Fruit fly (Drosophila melanogaster) whole organism, adult: ENCODE data around the gene CG43156.

Experiments used
- CG11617 ChIP-seq: fragments of 200-800 bp; sonication (Bioruptor generic); optimal IDR thresholded peaks from 2 replicates; lab custom pipeline; 2017; ENCODE audit warnings: mild to moderate bottlenecking, missing biosample characterization, missing genetic modification reagents, missing genetic modification characterization
- CG12768 ChIP-seq: fragments of 200-800 bp; sonication (Bioruptor generic); optimal IDR thresholded peaks from 2 replicates; lab custom pipeline; 2017; ENCODE audit warnings: missing biosample characterization, missing genetic modification characterization, mild to moderate bottlenecking, moderate library complexity, missing genetic modification reagents
- CG33017 ChIP-seq: fragments of 200-800 bp; sonication (Bioruptor generic); optimal IDR thresholded peaks from 2 replicates; lab custom pipeline; 2018; ENCODE audit warnings: missing biosample characterization, mild to moderate bottlenecking, missing genetic modification characterization, moderate library complexity
- CG5204 ChIP-seq: fragments of 200-800 bp; sonication (Bioruptor generic); optimal IDR thresholded peaks from 2 replicates; lab custom pipeline; 2016; ENCODE audit warnings: missing biosample characterization, missing genetic modification characterization
- Hr96 ChIP-seq: fragments of 200-800 bp; sonication (Bioruptor generic); optimal IDR thresholded peaks from 2 replicates; lab custom pipeline; 2016; ENCODE audit warnings: missing biosample characterization, missing genetic modification characterization
- cnc ChIP-seq, 2 experiments: fragments of >200 bp; optimal IDR thresholded peaks; 2 replicates each; lab custom pipeline; 2017
- toe ChIP-seq: fragments of 200-800 bp; sonication (Bioruptor generic); optimal IDR thresholded peaks from 2 replicates; lab custom pipeline; 2016; ENCODE audit warnings: missing biosample characterization, missing genetic modification characterization

DNA sequence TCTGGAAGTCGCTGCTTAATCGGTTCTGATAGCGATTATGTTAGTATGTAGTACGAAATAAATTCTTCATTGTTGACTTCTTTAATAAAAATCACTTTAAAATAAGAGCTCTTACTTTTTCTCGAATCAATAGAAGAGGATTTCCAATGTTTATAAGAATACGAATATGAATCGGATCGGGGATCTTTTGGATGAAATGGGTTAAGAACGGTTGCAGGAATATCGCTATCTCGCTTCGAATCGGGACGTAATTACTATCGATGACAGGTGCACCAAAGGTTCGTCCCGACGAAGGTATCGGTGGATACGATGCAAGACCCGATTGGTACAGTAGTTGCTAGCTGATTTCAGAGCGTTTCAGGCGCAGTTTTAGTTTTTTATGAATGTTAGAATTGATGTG lies 13.0 kb downstream of the CG43156 start, which contains the start of gene wisp:
- TF ChIP-seq cnc (optimal IDR thresholded peaks at IDR 0.05; lab: Kevin White, UChicago) (no peak), CG12768 (GFP tag; lab: Kevin White, UChicago) (no peak), CG11617 (GFP tag; lab: Kevin White, UChicago) (no peak), CG33017 (tag; lab: Kevin White, UChicago) (no peak), toe (GFP tag; lab: Kevin White, UChicago) (no peak), CG5204 (no peak), Hr96 (GFP tag; lab: Kevin White, UChicago) (no peak)
